Worm (Caenorhabditis elegans) whole organism, L2 larva: Measurements from ENCODE around the gene F54A3.5.
A peak's percentile ranks its signal among the peaks of the same experiment; 100 is the strongest.

Source experiments
- C34F6.9 ChIP-seq: fragments of 150-350 bp; optimal IDR thresholded peaks from 2 replicates; lab custom pipeline; 2014; ENCODE audit warnings: missing biosample characterization, missing genetic modification characterization
- F13H6.1 ChIP-seq: sonication (generic microtip); optimal IDR thresholded peaks from 2 replicates; lab custom pipeline; 2016; ENCODE audit warnings: missing genetic modification characterization, missing compliant biosample characterization
- R02D3.7 ChIP-seq: fragments of 150-350 bp; optimal IDR thresholded peaks from 2 replicates; lab custom pipeline; 2014; ENCODE audit warnings: missing biosample characterization, missing genetic modification characterization
- Y55F3AM.14 ChIP-seq: fragments of 200-800 bp; sonication (Bioruptor generic); optimal IDR thresholded peaks from 2 replicates; lab custom pipeline; 2018; ENCODE audit warnings: mild to moderate bottlenecking, missing genetic modification characterization, missing compliant biosample characterization
- ZK546.5 ChIP-seq: sonication (generic microtip); optimal IDR thresholded peaks from 2 replicates; lab custom pipeline; 2017; ENCODE audit warnings: missing biosample characterization, missing genetic modification characterization
- alr-1 ChIP-seq: fragments of 150-350 bp; optimal IDR thresholded peaks from 2 replicates; lab custom pipeline; 2014; ENCODE audit warnings: missing biosample characterization, missing genetic modification characterization
- aly-2 ChIP-seq: fragments of 150-350 bp; optimal IDR thresholded peaks from 2 replicates; lab custom pipeline; 2014; ENCODE audit warnings: missing biosample characterization, missing genetic modification characterization
- ama-1 ChIP-seq: fragments of 150-350 bp; optimal IDR thresholded peaks from 2 replicates; lab custom pipeline; 2018; ENCODE audit warnings: inconsistent platforms
- blmp-1 ChIP-seq: sonication (generic microtip); optimal IDR thresholded peaks from 2 replicates; lab custom pipeline; 2017; ENCODE audit warnings: missing genetic modification characterization, mild to moderate bottlenecking, missing compliant biosample characterization, antibody characterized with exemption, moderate library complexity; ENCODE audit not compliant: insufficient read depth
- ceh-16 ChIP-seq: fragments of 150-350 bp; optimal IDR thresholded peaks from 2 replicates; lab custom pipeline; 2014; ENCODE audit warnings: missing biosample characterization, missing genetic modification characterization
- ceh-82 ChIP-seq: fragments of 150-350 bp; optimal IDR thresholded peaks from 2 replicates; lab custom pipeline; 2014; ENCODE audit warnings: missing biosample characterization, missing genetic modification characterization
- crh-2 ChIP-seq: sonication (generic microtip); optimal IDR thresholded peaks from 2 replicates; lab custom pipeline; 2017; ENCODE audit warnings: missing biosample characterization, missing genetic modification characterization
- dmd-4 ChIP-seq: sonication (generic microtip); optimal IDR thresholded peaks from 2 replicates; lab custom pipeline; 2017; ENCODE audit warnings: missing biosample characterization, missing genetic modification characterization
- egl-27 ChIP-seq: sonication (generic microtip); optimal IDR thresholded peaks from 3 replicates; lab custom pipeline; 2017; ENCODE audit warnings: missing biosample characterization, missing genetic modification reagents, missing genetic modification characterization
- elt-1 ChIP-seq: fragments of 150-350 bp; optimal IDR thresholded peaks from 2 replicates; lab custom pipeline; 2014; ENCODE audit warnings: missing biosample characterization, missing genetic modification characterization
- elt-3 ChIP-seq: sonication (generic microtip); optimal IDR thresholded peaks from 2 replicates; lab custom pipeline; 2017; ENCODE audit warnings: missing biosample characterization, missing genetic modification characterization
- fos-1 ChIP-seq: fragments of 150-350 bp; optimal IDR thresholded peaks from 2 replicates; lab custom pipeline; 2014; ENCODE audit warnings: missing biosample characterization, missing genetic modification characterization
- gmeb-1 ChIP-seq: fragments of 150-350 bp; optimal IDR thresholded peaks from 2 replicates; lab custom pipeline; 2014; ENCODE audit warnings: missing biosample characterization, missing genetic modification characterization
- lin-11 ChIP-seq: fragments of 150-350 bp; sonication (generic microtip); optimal IDR thresholded peaks from 2 replicates; lab custom pipeline; 2014; ENCODE audit warnings: missing biosample characterization, missing genetic modification characterization, inconsistent platforms, mixed read lengths
- lin-13 ChIP-seq: fragments of 150-350 bp; optimal IDR thresholded peaks from 2 replicates; lab custom pipeline; 2014; ENCODE audit warnings: missing biosample characterization, missing genetic modification reagents, missing genetic modification characterization
- lin-39 ChIP-seq: fragments of 150-350 bp; optimal IDR thresholded peaks from 2 replicates; lab custom pipeline; 2014; ENCODE audit warnings: missing biosample characterization, missing genetic modification reagents, missing genetic modification characterization
- lsy-2 ChIP-seq, 2 experiments: fragments of 150-350 bp in 1 of 2; sonication (generic microtip) in 1 of 2; optimal IDR thresholded peaks; 2 replicates each; lab custom pipeline; 2014 to 2017; ENCODE audit warnings: missing biosample characterization in 2 of 2, missing genetic modification characterization in 2 of 2
- mab-5 ChIP-seq: fragments of 150-350 bp; optimal IDR thresholded peaks from 2 replicates; lab custom pipeline; 2014; ENCODE audit warnings: missing biosample characterization, missing genetic modification characterization
- mbf-1 ChIP-seq: sonication (generic microtip); optimal IDR thresholded peaks from 2 replicates; lab custom pipeline; 2017; ENCODE audit warnings: missing biosample characterization, missing genetic modification characterization
- mdl-1 ChIP-seq, 2 experiments: fragments of 150-350 bp in 1 of 2; sonication (generic microtip) in 1 of 2; optimal IDR thresholded peaks; 2 replicates each; lab custom pipeline; 2017; ENCODE audit warnings: missing biosample characterization in 2 of 2, missing genetic modification characterization in 2 of 2
- nhr-10 ChIP-seq: sonication (generic microtip); optimal IDR thresholded peaks from 2 replicates; lab custom pipeline; 2017; ENCODE audit warnings: missing biosample characterization, missing genetic modification characterization
- nhr-11 ChIP-seq: fragments of 150-350 bp; optimal IDR thresholded peaks from 2 replicates; lab custom pipeline; 2014; ENCODE audit warnings: missing biosample characterization, missing genetic modification characterization
- nhr-12 ChIP-seq: fragments of 150-350 bp; optimal IDR thresholded peaks from 2 replicates; lab custom pipeline; 2014; ENCODE audit warnings: missing biosample characterization, missing genetic modification characterization
- nhr-129 ChIP-seq: fragments of 150-350 bp; optimal IDR thresholded peaks from 2 replicates; lab custom pipeline; 2014; ENCODE audit warnings: missing biosample characterization, missing genetic modification characterization
- nhr-23 ChIP-seq: fragments of 150-350 bp; optimal IDR thresholded peaks from 2 replicates; lab custom pipeline; 2014; ENCODE audit warnings: missing biosample characterization, missing genetic modification reagents, missing genetic modification characterization
- nhr-237 ChIP-seq: fragments of 150-350 bp; optimal IDR thresholded peaks from 2 replicates; lab custom pipeline; 2014; ENCODE audit warnings: missing biosample characterization, missing genetic modification characterization
- nhr-25 ChIP-seq: fragments of 150-350 bp; sonication (generic microtip); optimal IDR thresholded peaks from 3 replicates; lab custom pipeline; 2014; ENCODE audit warnings: missing biosample characterization, missing genetic modification characterization
- nhr-6 ChIP-seq: fragments of 150-350 bp; optimal IDR thresholded peaks from 2 replicates; lab custom pipeline; 2014; ENCODE audit warnings: missing biosample characterization, missing genetic modification characterization
- nhr-77 ChIP-seq: fragments of 150-350 bp; optimal IDR thresholded peaks from 2 replicates; lab custom pipeline; 2014; ENCODE audit warnings: missing biosample characterization, missing genetic modification characterization
- peb-1 ChIP-seq: fragments of 150-350 bp; optimal IDR thresholded peaks from 2 replicates; lab custom pipeline; 2014; ENCODE audit warnings: missing biosample characterization, missing genetic modification characterization
- sem-4 ChIP-seq: fragments of 150-350 bp; optimal IDR thresholded peaks from 2 replicates; lab custom pipeline; 2014; ENCODE audit warnings: missing biosample characterization, missing genetic modification reagents, missing genetic modification characterization
- skn-1 ChIP-seq: sonication (generic microtip); optimal IDR thresholded peaks from 2 replicates; lab custom pipeline; 2017; ENCODE audit warnings: missing biosample characterization, missing genetic modification characterization
- sma-3 ChIP-seq: sonication (generic microtip); optimal IDR thresholded peaks from 2 replicates; lab custom pipeline; 2016; ENCODE audit warnings: missing genetic modification reagents, missing genetic modification characterization, missing compliant biosample characterization
- sma-9 ChIP-seq, 2 experiments: fragments of 150-350 bp in 1 of 2; sonication (generic microtip) in 1 of 2; optimal IDR thresholded peaks; 2 replicates each; lab custom pipeline; 2014 to 2016; ENCODE audit warnings: missing genetic modification characterization in 2 of 2, mild to moderate bottlenecking in 1 of 2, missing biosample characterization in 1 of 2, missing compliant biosample characterization in 1 of 2, missing genetic modification reagents in 1 of 2, moderate library complexity in 1 of 2
- snpc-4 ChIP-seq: fragments of 150-350 bp; optimal IDR thresholded peaks from 2 replicates; lab custom pipeline; 2014; ENCODE audit warnings: missing biosample characterization, missing genetic modification characterization
- unc-55 ChIP-seq: fragments of 150-350 bp; sonication (generic microtip); optimal IDR thresholded peaks from 3 replicates; lab custom pipeline; 2014; ENCODE audit warnings: missing biosample characterization, missing genetic modification reagents, missing genetic modification characterization
- unc-62 ChIP-seq: fragments of 150-350 bp; optimal IDR thresholded peaks from 2 replicates; lab custom pipeline; 2014; ENCODE audit warnings: missing biosample characterization, missing genetic modification reagents, missing genetic modification characterization
- zag-1 ChIP-seq: fragments of 150-350 bp; optimal IDR thresholded peaks from 2 replicates; lab custom pipeline; 2014; ENCODE audit warnings: missing biosample characterization, missing genetic modification characterization
- ztf-1 ChIP-seq: fragments of 200-800 bp; sonication (Bioruptor generic); conservative IDR thresholded peaks from 2 replicates; pipeline ENCODE4 v1.3.6; 2022; ENCODE audit warnings: missing genetic modification characterization, missing compliant biosample characterization
- ztf-11 ChIP-seq: sonication (generic microtip); optimal IDR thresholded peaks from 2 replicates; lab custom pipeline; 2017; ENCODE audit warnings: missing biosample characterization, missing genetic modification characterization
- ztf-4 ChIP-seq: fragments of 150-350 bp; optimal IDR thresholded peaks from 2 replicates; lab custom pipeline; 2014; ENCODE audit warnings: missing biosample characterization, missing genetic modification characterization

Gene F54A3.5

DNA sequence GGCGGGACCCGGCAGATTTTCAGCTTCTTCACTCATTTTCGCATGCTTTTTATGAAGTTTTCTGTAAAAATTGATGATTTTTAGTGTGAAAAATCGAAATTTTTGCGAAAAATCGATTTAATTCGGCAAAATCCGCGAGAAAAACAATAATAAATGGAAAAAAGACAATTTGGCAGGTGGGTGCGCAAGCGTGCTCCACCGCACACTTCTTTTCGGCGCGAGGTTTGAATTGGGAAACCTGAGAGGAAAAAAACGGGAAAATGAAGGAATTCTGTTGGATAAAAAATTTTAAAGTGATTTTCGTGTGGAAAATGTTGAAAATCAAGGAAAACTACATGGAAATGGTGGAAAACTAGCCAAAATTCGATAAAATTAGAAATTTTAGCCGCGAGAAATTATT is 21.4 kb downstream of the F54A3.5 start, which contains the start of gene Y59C2A.2 (continued):
- TF ChIP-seq ceh-82 (tag; lab: Kevin White, UChicago) (no peak), ZK546.5 (tag; lab: Kevin White, UChicago) (no peak), mbf-1 (tag; lab: Kevin White, UChicago) (no peak), ztf-1 (GFP tag; lab: Robert Waterston, UW) (no peak), nhr-23 (tag; lab: Kevin White, UChicago) (no peak), nhr-10 (no peak), mdl-1 (tag; optimal IDR thresholded peaks at IDR 0.05; lab: Kevin White, UChicago) (no peak), R02D3.7 (tag; lab: Kevin White, UChicago) (no peak), elt-1 (tag; lab: Kevin White, UChicago) (no peak), lin-11 (tag; lab: Kevin White, UChicago) (no peak), ztf-4 (tag; lab: Kevin White, UChicago) (no peak), skn-1 (tag; lab: Kevin White, UChicago) (no peak), nhr-6 (tag; lab: Kevin White, UChicago) (no peak), mab-5 (tag; lab: Kevin White, UChicago) (no peak), F13H6.1 (tag; lab: Kevin White, UChicago) (no peak), nhr-77 (no peak), snpc-4 (no peak), sma-3 (no peak)

DNA sequence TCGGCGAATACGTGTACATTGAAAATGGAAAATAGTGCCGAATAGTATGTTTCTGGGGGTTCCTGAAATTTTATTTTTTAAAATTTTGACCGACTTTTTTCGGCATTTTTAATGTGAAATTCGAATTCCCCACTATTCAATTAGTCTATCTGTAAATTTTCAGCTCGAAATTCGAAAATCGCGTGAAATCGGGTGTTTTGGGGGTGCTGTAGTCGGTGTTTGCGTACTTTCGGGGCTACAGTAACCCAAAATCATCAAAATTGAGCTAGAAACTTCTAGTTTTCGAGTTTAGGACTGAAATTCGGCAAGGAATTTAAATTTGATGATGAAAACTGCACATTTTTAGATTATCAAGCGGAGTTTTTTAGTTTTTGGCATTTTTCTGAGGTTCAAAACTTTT is 23.4 kb downstream of the F54A3.5 start:
- TF ChIP-seq zag-1 (tag; lab: Kevin White, UChicago) (no peak), R02D3.7 (tag; lab: Kevin White, UChicago) (no peak), ceh-16 (tag; lab: Kevin White, UChicago) (no peak), C34F6.9 (tag; lab: Kevin White, UChicago) (no peak)

DNA sequence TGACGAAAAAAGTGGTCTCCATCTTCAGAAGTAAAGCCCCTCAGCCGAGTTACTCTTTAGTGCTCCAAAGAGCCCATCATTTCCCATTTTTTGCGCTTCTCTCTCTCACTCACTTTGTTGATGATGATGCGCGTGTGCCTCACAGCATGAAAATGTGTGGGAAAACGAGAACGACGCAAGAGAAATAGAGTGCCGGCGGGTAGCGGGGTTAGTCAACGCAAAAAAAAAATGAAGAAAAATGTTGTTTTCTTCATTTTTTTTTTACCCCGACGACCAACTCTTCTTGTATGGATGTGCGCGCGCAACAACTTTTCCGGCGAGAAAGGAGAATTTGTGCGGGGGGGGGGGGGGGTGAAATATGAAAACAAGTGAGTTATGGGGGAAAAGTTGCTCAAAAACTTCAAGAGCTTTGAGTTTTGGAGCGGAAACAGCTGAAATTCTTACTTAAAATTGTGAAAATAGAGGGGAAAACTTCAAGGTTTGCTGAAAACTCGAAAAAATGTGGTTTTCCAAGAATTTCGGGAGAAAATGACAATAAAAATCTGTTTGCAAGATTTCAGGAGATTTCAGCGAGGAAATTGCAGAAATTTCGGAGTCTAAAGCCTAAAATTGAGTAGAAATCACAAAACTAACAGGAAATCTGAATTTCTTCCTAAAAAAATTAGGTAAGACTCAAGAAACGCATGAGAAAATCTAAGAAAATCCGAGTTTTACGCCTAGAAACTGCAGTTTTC is 27.8 kb downstream of the F54A3.5 start, which contains the start of gene C33C12.1:
C33C12.1 (plus strand) TSS at position 684 of the 734 bp plus-strand sequence.
- TF ChIP-seq lin-39 (tag; lab: Kevin White, UChicago) (no peak), ceh-82 (tag; lab: Kevin White, UChicago) (no peak), C34F6.9 (tag; lab: Kevin White, UChicago) (peak; percentile 32), R02D3.7 (tag; lab: Kevin White, UChicago) (no peak), sma-3 (no peak), nhr-77 (no peak), nhr-12 (tag; lab: Kevin White, UChicago) (no peak), lsy-2 (tag; optimal IDR thresholded peaks at IDR 0.05; lab: Kevin White, UChicago) (peak in 1 of 2 experiments; percentile 22), nhr-237 (no peak), sma-9 (GFP tag; optimal IDR thresholded peaks at IDR 0.05; lab: Kevin White, UChicago) (no peak), sma-9 (tag; optimal IDR thresholded peaks at IDR 0.05; lab: Kevin White, UChicago) (no peak), ztf-11 (tag; lab: Kevin White, UChicago) (no peak), ama-1 (lab: Kevin White, UChicago) (no peak), ceh-16 (tag; lab: Kevin White, UChicago) (no peak), gmeb-1 (no peak), nhr-129 (tag; lab: Kevin White, UChicago) (peak; percentile 48), egl-27 (tag; lab: Kevin White, UChicago) (no peak), nhr-23 (tag; lab: Kevin White, UChicago) (no peak), fos-1 (tag; lab: Kevin White, UChicago) (no peak), ztf-1 (GFP tag; lab: Robert Waterston, UW) (no peak), blmp-1 (tag; lab: Kevin White, UChicago) (no peak), dmd-4 (no peak), aly-2 (tag; lab: Kevin White, UChicago) (no peak), nhr-25 (no peak), lin-13 (no peak), zag-1 (tag; lab: Kevin White, UChicago) (peak; percentile 22), snpc-4 (no peak), crh-2 (tag; lab: Kevin White, UChicago) (no peak), Y55F3AM.14 (GFP tag; lab: Kevin White, UChicago) (no peak), mdl-1 (tag; optimal IDR thresholded peaks at IDR 0.05; lab: Kevin White, UChicago) (peak in 1 of 2 experiments; percentile 18), sem-4 (tag; lab: Kevin White, UChicago) (no peak), alr-1 (tag; lab: Kevin White, UChicago) (no peak), unc-55 (GFP tag; lab: Kevin White, UChicago) (peak; percentile 20), mbf-1 (tag; lab: Kevin White, UChicago) (no peak), lin-11 (tag; lab: Kevin White, UChicago) (no peak), elt-1 (tag; lab: Kevin White, UChicago) (no peak), unc-62 (GFP tag; lab: Kevin White, UChicago) (no peak), mab-5 (tag; lab: Kevin White, UChicago) (no peak), nhr-11 (tag; lab: Kevin White, UChicago) (no peak), nhr-10 (no peak), peb-1 (no peak), F13H6.1 (tag; lab: Kevin White, UChicago) (no peak), skn-1 (tag; lab: Kevin White, UChicago) (no peak), elt-3 (tag; lab: Kevin White, UChicago) (no peak)
